Worm (Caenorhabditis elegans): ENCODE measurements around the gene madf-9.

ce11 chrIV:3613022-3613605, 23.8 kb upstream of the madf-9 start, which contains the start of gene ltah-1.2:
- no peak for TF ChIP-seq R02D3.7 (tag; optimal IDR thresholded peaks at IDR 0.05)
- TF ChIP-seq egl-27 (tag; optimal IDR thresholded peaks at IDR 0.05) = no peak
